Worm (Caenorhabditis elegans): ENCODE results near the gene sec-22.

Gene sec-22

DNA sequence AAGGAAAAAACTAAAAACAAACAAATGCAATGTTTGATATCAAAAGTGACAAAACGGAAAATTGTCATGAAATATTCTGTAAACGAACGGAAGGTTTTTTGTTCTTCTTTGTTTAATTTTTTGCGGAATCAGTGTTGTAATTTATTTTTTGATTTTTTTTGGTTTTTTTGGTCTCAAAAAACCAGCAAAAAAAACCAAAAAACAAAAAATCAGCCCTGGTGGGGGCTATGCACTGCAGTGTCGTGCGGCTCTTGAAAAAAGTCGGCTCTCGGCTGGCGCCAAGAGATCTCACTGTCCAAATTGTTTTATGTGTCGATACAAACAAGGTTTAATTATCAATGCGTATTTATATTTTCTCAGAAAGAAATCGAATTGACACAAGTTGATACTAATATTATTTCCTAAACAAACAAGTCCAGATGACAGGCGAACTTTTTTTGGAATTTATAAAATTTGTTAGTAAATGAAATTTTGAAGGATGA, 22.9 kb upstream of the sec-22 start (continued):
- TF ChIP-seq unc-130 (GFP tag; optimal IDR thresholded peaks at IDR 0.05) (no peak), ces-1 (GFP tag; optimal IDR thresholded peaks at IDR 0.05) (no peak), ceh-82 (tag; optimal IDR thresholded peaks at IDR 0.05) (no peak), unc-62 (GFP tag; optimal IDR thresholded peaks at IDR 0.05 in 1 of 2) (no peak), unc-62 (tag; optimal IDR thresholded peaks at IDR 0.05) (no peak), mes-2 (tag; optimal IDR thresholded peaks at IDR 0.05; ENCODE audit: poor library complexity, severe bottlenecking) (peak; percentile 22), ztf-7 (tag; optimal IDR thresholded peaks at IDR 0.05) (no peak), T20F7.1 (GFP tag; optimal IDR thresholded peaks at IDR 0.05) (peak; percentile 10), mep-1 (tag; optimal IDR thresholded peaks at IDR 0.05) (peak; percentile 28), dmd-9 (GFP tag; IDR thresholded peaks at IDR 0.05) (peak; percentile 45; the same call in 1 of the 2 replicates), F37D6.2 (tag; optimal IDR thresholded peaks at IDR 0.05) (no peak), mxl-3 (GFP tag; optimal IDR thresholded peaks at IDR 0.05) (no peak), madf-9 (GFP tag; conservative IDR thresholded peaks at IDR 0.05) (no peak)

- TF ChIP-seq arid-1 (GFP tag; conservative IDR thresholded peaks at IDR 0.05) (no peak), dve-1 (tag; optimal IDR thresholded peaks at IDR 0.05; ENCODE audit: insufficient read depth) (no peak), mep-1 (tag; optimal IDR thresholded peaks at IDR 0.05) (no peak), ctbp-1 (GFP tag; IDR thresholded peaks at IDR 0.05) (peak; percentile 41; the same call in 1 of the 2 replicates), mdl-1 (tag; optimal IDR thresholded peaks at IDR 0.05) (no peak), fkh-10 (GFP tag; optimal IDR thresholded peaks at IDR 0.05) (peak; percentile 89), ces-1 (GFP tag; optimal IDR thresholded peaks at IDR 0.05) (peak; percentile 36), lin-13 (GFP tag; optimal IDR thresholded peaks at IDR 0.05) (no peak)
These were observed 20.6 kb upstream of the sec-22 start for ce11 chrX:1014708-1015107.

ce11 chrX:1017456-1017855, 17.9 kb upstream of the sec-22 start, which contains the start of the genes F55A4.13 and nlf-1:
TSS of gene F55A4.13 (minus strand) at chrX:1017556.
TSS of gene nlf-1 (minus strand) at chrX:1017567.
- no peak for TF ChIP-seq nhr-76 (tag; optimal IDR thresholded peaks at IDR 0.05)
- no peak for TF ChIP-seq egl-27 (tag; optimal IDR thresholded peaks at IDR 0.05)
- no peak for TF ChIP-seq lin-29 (GFP tag; IDR thresholded peaks at IDR 0.05)
- TF ChIP-seq nhr-111 (GFP tag; optimal IDR thresholded peaks at IDR 0.05): no peak
- no peak for TF ChIP-seq mxl-2 (GFP tag; conservative IDR thresholded peaks at IDR 0.05)
- no peak for TF ChIP-seq tag-97 (GFP tag; IDR thresholded peaks at IDR 0.05)
- no peak for TF ChIP-seq nhr-77 (tag; optimal IDR thresholded peaks at IDR 0.05)

ce11 chrX:1018586-1018985, 16.8 kb upstream of the sec-22 start:
- TF ChIP-seq ces-1 (GFP tag; optimal IDR thresholded peaks at IDR 0.05) (peak; percentile 61), mdl-1 (tag; optimal IDR thresholded peaks at IDR 0.05) (peak in 1 of 2 experiments; percentile 9), rbr-2 (tag; optimal IDR thresholded peaks at IDR 0.05) (peak; percentile 51), aha-1 (tag) (peak; percentile 75), zip-11 (GFP tag; IDR thresholded peaks at IDR 0.05) (no peak), dmd-8 (GFP tag; IDR thresholded peaks at IDR 0.05) (no peak), nhr-42 (GFP tag; IDR thresholded peaks at IDR 0.05) (no peak), F44E2.7 (GFP tag; IDR thresholded peaks at IDR 0.05) (no peak), nhr-237 (tag; optimal IDR thresholded peaks at IDR 0.05) (no peak), ctbp-1 (GFP tag; IDR thresholded peaks at IDR 0.05) (peak; percentile 67; the same call in 1 of the 2 replicates), spr-1 (tag; optimal IDR thresholded peaks at IDR 0.05) (no peak), skn-1 (tag; optimal IDR thresholded peaks at IDR 0.05) (no peak), hlh-11 (tag; optimal IDR thresholded peaks at IDR 0.05) (peak; percentile 2), set-16 (GFP tag; IDR thresholded peaks at IDR 0.05) (peak; percentile 54; the same call in 1 of the 2 replicates), hlh-30 (tag; optimal IDR thresholded peaks at IDR 0.05; ENCODE audit: insufficient read depth) (peak; percentile 19), pqm-1 (tag; optimal IDR thresholded peaks at IDR 0.05) (no peak), unc-39 (tag; optimal IDR thresholded peaks at IDR 0.05) (no peak), ceh-32 (tag; optimal IDR thresholded peaks at IDR 0.05; ENCODE audit: poor library complexity) (no peak), mep-1 (tag; optimal IDR thresholded peaks at IDR 0.05) (peak; percentile 44), lsy-2 (tag; optimal IDR thresholded peaks at IDR 0.05) (peak in 1 of 2 experiments; percentile 6)

All from whole organism, L4 larva.